Fruit fly (Drosophila melanogaster): Measurements from ENCODE around the gene CG4822.

DNA sequence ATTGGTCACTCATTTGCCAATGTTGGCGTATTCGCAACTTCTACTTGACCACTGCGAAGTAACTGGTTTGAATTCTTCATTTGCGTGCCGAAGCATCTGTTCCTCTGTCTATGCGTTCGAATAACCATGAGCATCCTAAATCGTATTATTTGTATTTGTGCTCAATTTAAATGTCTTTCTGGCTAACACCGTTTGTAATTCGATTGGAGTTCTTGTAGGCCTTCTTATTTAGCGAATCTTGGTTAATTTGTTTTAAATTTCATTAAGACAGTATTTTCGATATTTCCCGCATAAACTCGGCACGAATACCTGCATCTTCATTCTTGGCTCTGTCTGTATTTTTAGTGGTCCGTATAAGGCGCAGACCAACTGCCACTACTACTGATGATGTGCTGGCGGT lies 29.7 kb downstream of the CG4822 start:
- TF ChIP-seq Myc (optimal IDR thresholded peaks at IDR 0.05): no peak
- no peak for TF ChIP-seq psq (optimal IDR thresholded peaks at IDR 0.05)
- no peak for TF ChIP-seq ttk (optimal IDR thresholded peaks at IDR 0.05)
- no peak for TF ChIP-seq Sin3A (optimal IDR thresholded peaks at IDR 0.05)
- no peak for TF ChIP-seq insv (optimal IDR thresholded peaks at IDR 0.05)
